Fruit fly (Drosophila melanogaster): ENCODE data around the gene Nf1.

Nf1 gene

DNA sequence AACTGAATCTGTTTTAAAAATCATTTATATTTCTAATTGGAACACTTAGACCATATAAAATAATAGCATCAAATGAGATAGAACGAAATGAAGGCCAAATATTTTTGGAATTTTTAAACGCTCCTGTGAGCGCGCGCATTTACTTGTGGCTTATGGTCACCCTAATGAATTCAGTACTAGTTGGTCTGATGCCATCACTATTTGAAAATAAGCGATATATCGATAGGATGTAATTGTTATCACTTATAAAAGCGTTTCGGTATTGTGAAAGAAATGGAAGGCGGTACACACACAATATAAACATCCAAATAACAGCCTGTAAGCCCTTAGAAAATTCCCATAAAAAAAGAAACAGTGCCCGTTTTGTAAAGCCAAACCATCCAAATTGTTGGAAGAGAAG is at the start of gene Nf1:
TSS of gene Nf1 (plus strand) at position 280 of the 400 bp plus-strand sequence.
- no peak for TF ChIP-seq CG17801 (GFP tag; optimal IDR thresholded peaks at IDR 0.05; ENCODE audit: partially characterized antibody)

DNA sequence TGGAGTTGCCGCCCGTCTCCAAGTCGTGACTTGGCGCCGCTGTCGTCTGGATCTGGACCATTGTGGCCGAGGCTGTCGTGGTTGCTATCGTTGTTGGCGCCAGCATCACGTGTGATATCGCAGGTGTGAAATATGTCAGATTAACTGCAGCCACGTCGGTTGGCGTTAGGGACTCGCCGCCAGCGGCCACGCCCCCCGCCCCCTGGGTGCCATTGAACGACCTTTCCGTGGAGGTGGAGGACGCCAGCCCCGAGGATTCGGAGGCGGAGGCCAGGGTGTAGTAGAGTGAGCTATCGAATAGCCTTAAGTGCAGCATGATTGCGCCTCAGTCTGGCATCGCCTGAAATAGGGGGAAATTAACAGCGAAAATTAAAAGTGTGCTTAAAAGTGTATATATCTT is 41.5 kb upstream of the Nf1 start:
- no peak for TF ChIP-seq CG17801 (GFP tag; optimal IDR thresholded peaks at IDR 0.05; ENCODE audit: partially characterized antibody)

DNA sequence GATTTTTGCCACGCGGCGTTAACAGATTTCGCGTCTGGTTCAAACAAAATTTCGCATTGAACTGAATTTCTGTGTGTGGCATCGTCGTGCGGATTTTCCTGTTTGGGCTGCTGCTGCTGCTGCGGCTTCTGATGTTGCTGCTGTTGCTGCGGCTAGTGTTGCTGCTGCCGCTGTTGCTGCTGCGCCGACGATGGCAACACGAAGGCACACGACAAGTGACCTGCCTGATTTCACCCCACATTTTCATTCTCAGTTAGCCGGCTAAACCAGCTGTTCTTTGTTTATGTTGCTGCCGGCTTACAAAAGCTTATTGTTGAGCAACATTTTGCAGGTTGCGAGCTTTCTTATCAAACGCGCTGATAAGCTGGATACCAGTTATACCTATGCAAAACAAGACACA is 26.7 kb upstream of the Nf1 start, which contains the start of gene CCAP-R:
TSS of gene CCAP-R (minus strand) at position 179 of the 400 bp plus-strand sequence.
- TF ChIP-seq CG17801 (GFP tag; optimal IDR thresholded peaks at IDR 0.05; ENCODE audit: partially characterized antibody) = no peak

DNA sequence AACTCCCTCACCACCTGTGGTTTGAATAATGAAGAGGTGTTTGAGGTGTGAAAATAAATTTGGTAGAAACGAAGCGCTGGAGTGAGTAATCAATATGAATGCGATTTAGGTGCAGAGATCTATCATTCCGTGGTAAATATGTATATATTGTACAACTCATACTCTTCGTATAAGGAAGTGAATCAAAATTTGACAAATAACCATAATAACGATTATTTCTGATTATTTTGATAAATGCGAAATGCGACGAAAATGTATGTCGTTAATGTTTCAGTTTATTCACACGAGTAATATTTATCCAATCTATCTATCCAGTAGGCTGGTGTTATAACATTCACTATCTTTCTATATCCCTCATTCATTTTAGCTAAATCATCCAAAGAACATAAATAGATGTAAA is 23.8 kb upstream of the Nf1 start, which contains the start of gene CG14540:
TSS of gene CG14540 (plus strand) at position 301 of the 400 bp plus-strand sequence.
- no peak for TF ChIP-seq CG17801 (GFP tag; optimal IDR thresholded peaks at IDR 0.05; ENCODE audit: partially characterized antibody)

DNA sequence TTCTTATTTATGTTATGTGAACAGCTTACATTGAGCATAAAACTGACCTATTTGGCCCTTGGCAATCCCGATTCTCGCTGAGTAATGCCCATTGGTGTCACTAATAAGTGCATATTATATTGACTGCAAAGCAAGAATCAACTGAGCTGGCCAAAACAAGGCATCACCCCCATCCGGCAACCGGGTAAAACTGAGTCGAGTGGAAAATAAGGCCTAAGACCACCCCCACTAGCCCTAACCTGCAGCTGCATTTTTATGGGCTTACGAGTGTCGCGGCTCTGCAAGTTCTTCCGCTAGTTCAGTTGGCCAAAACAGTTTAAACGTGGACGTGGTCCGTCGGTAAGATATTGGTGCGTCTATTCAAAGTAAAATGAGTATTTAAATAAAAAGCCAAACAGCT is 21.1 kb upstream of the Nf1 start, which contains the start of gene boss:
TSS of gene boss (plus strand) at position 301 of the 400 bp plus-strand sequence.
- TF ChIP-seq CG17801 (GFP tag; optimal IDR thresholded peaks at IDR 0.05; ENCODE audit: partially characterized antibody) = no peak

DNA sequence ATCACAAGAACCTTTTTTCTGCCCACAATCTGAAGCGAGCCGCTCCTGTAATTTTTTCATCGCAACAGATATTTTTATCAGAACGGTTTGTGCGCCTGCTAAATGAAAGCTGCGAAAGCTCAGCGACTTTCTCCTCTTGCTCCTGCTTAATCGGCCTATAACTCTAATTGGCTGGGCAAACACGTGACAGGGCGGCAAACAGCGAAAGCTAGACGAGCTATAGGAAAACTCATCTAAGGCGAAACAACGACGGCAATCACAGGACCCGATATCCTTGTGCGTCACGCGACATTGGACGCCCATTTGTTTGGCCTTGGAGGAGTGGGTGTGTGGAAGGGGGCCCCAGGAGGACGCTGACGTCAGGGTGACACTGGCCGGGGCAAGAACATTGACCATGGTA is 15.9 kb upstream of the Nf1 start:
- no peak for TF ChIP-seq CG17801 (GFP tag; optimal IDR thresholded peaks at IDR 0.05; ENCODE audit: partially characterized antibody)

DNA sequence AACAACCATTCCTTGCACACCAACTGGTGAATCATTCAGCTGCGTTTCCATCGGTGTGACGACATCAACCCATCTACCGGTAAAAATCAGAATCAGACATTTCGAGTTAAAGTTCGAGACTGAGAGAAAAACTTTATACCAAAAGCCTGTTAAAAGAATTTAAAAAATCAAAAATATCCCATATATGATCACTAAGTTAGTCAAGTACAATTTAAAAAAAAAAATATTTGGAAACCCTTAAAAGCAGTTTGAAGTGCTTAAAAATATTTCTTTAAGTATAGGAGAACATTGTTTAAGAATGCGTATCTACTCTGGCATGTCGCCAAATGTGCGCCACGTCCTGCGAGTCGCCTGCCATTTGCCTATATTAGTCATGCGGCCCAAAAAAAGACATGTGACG is 14.3 kb upstream of the Nf1 start:
- no peak for TF ChIP-seq CG17801 (GFP tag; optimal IDR thresholded peaks at IDR 0.05; ENCODE audit: partially characterized antibody)

DNA sequence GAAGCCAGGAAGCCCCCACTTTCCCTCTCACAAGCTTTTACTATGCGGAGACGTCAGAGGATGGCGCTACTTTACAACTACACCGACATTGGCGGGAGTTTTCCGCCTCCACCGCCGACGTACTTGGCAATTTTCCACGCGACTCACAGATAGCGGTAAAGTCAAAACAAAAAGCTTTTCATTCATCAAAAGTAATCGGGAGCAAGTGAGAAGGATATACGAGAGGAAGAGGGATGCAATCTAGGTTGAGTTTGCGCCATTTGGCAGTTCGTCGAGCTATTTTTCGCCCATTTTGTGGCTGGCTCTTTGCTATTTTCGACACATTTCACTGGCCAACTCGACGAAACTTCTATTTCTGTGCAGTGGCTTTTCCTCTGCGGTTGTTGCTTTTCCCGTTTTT is 13.9 kb upstream of the Nf1 start:
- TF ChIP-seq CG17801 (GFP tag; optimal IDR thresholded peaks at IDR 0.05; ENCODE audit: partially characterized antibody) = no peak

DNA sequence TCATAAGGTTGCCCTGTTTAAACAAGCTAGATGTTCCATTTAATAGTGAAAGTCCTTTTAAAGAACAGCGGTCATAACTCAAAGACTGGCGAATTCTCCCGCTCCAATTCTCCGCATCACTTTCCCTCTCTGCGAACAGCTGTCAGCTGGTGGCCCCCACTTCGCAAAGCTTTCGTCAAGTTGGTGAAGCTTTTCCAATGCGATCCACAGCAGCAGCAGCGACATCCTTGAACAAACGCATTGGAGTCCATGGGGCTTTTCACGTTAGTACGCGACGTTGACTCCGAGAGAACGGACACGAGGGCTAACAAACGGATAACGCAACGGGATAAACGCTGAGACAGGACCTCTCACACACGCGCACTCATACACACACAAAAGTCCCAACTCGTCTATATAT is 13.0 kb upstream of the Nf1 start, which contains the start of gene fid:
TSS of gene fid (plus strand) at position 301 of the 400 bp plus-strand sequence.
- TF ChIP-seq CG17801 (GFP tag; optimal IDR thresholded peaks at IDR 0.05; ENCODE audit: partially characterized antibody) = no peak

DNA sequence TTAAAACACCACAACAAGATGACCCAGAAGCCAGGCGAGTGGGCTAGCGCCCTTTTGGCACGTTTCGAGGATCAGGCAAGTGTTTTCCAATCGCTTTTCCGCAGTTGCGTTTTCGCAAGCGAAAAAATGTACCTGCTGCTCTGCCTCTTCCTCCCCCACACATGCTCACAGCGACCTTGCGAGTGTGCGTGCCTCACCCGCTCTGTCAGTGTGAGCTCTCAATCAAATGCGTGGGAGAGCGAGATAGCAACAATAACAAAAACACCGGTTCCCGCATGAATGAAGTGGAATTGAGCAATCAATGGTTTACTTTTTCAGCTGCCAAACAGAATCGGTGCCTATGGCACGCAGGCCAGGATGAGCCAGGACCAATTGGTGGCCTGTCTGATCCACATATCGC is 461 bp downstream of the Nf1 start:
- no peak for TF ChIP-seq CG17801 (GFP tag; optimal IDR thresholded peaks at IDR 0.05; ENCODE audit: partially characterized antibody)

DNA sequence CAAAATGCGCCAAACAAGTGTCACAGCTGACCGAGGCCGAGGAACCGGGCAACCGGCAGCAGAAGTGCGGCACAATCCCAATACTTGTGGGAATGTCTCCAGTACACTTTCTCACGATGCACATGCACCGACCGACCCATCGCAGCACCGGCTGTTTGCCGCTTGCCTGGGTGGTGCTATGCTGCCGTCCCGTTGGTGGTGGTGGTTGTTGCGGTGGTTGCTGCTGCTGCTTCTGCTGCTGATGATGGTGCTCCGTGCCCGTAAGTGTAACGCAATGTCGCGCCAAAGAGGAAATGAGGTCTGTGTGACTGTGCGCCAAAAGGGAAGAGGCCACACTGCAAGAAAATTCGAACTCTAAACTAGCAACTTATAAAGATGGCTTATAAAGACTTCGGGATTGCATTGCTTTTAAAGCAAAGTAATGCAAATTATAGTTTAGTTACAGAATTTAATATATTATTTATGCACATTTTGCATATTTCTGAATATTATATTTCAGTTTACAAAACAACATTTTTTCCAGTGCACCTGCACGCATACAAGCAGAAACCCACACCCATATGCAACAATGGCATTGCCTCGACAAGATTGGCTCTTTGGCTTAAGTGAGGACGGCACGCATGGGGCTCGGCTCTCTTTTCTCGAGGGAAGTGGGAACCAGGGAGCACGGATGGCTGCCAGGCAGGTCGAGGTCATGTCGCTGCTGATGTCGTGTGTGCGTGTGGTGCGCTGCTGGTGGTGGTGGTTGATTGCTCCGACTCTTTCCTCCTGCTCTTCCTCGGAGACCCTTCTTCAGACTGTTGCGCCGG is 13.6 kb downstream of the Nf1 start, which contains the start of gene CG43116:
TSS of gene CG43116 (minus strand) at position 800 of the 809 bp plus-strand sequence.
- no peak for TF ChIP-seq CG17801 (GFP tag; optimal IDR thresholded peaks at IDR 0.05; ENCODE audit: partially characterized antibody)

DNA sequence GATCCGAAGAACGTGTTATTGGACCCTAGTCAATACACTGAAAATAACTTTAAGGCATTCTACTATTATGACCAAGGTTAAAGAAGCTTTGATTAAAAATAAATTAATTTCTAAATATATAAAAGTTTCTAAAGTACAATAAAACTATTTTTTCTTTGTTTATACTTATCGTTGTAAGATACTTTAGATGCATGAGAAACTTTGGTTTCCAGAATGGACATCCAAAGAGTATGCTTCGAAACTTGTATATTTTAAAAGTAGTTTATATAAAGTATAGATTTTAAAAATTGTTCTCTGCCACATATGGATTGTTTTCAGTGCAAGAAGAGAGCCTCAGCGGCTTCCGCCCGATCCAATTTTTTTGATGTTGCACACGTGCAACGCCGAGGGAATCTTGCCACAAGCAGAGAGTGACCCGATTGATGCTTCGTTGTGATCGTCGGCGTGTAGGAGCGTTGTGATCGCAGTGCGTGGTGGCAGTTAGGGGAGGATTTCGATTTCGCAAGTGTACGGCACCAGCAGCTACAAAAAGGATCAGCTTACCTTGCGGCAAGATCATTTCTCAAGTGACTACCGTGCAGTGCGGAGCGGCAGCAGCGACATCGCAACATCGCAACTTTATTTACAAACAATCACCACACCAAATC is 14.4 kb downstream of the Nf1 start:
- no peak for TF ChIP-seq CG17801 (GFP tag; optimal IDR thresholded peaks at IDR 0.05; ENCODE audit: partially characterized antibody)

DNA sequence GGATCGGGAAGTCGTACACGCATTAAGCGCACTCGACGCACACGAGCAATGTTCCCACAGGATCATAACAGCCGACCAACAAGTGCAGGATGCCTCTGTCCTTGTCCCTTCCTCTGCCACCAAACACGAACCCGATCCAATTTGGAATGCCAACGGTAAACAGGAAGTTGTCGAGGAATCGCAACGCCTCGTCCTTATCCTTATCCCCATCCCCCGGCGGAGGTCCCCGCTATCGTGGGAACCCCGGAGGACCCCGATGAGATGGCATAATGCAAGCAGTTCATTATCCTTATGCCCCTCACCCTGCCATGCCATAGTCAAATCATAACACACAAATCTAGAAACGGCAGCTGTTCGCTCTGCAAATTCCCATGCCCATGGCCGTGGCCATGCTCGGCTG is 16.3 kb downstream of the Nf1 start:
- TF ChIP-seq CG17801 (GFP tag; optimal IDR thresholded peaks at IDR 0.05; ENCODE audit: partially characterized antibody) = no peak

DNA sequence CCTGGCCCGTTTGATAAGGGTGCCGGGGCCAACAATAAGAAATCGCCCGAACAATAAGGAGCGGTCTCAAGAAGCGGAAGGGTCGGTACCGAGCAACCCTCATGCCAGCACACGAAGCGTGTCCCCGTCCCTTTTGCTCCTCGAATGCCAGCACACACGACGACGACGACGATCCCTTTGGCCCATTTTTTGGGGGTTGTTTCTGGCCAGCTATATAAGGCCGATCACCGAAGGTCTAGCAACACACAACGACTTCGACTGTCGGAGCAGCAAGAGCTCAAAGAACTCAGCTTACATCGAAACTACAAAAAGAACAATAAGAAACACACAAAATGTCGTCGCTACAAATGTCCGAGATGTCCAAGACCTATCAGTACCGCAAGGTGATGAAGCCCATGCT is 16.8 kb downstream of the Nf1 start:
- no peak for TF ChIP-seq CG17801 (GFP tag; optimal IDR thresholded peaks at IDR 0.05; ENCODE audit: partially characterized antibody)

DNA sequence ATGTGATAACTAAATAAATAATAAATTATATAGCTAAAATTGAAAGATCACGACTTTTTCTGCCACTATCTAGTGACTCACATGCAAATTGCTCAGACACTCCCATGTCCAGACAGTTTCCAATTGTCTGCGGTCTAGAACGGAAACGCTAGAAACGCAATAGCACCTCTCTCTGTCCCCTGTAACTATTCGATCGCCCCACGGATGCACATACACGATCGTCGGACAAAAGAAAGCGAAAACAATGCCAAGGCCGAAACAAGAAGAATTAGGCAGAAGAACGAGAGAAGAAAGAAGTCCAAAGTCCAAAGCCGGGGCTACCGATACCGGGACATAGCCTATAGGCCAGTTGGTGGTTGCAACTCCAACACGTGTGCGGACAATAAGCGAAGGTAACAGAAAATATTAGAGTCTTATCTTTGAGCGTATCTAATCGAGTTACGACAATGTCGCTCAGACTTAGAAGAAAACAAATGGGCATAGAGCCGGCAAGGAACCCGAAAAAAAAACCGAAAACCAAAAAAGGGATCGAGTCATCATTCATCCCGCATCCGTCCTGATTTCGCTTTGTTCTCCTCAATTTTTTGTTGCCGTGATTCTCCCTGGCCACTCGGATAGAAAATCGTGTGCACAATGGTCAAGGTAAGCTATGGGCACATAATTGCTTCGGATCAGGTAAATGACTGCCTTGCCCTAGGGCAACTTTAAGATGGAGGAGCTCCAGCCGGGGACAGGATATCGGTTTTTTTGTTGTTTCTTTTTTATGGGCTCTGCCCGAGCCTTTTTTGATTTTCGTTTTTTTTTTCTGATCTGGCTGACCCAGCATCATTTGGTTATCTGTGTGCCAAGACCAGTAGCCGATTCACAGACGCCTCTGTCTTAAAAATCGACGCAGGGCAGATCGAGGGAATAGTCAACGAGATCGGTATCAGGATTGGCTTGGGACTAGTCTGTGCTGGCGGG is 18.2 kb downstream of the Nf1 start:
- TF ChIP-seq CG17801 (GFP tag; optimal IDR thresholded peaks at IDR 0.05; ENCODE audit: partially characterized antibody) = no peak

Measured in ovary, adult (tissue).